Worm (Caenorhabditis elegans): ENCODE results near the gene ppm-1.H.

DNA sequence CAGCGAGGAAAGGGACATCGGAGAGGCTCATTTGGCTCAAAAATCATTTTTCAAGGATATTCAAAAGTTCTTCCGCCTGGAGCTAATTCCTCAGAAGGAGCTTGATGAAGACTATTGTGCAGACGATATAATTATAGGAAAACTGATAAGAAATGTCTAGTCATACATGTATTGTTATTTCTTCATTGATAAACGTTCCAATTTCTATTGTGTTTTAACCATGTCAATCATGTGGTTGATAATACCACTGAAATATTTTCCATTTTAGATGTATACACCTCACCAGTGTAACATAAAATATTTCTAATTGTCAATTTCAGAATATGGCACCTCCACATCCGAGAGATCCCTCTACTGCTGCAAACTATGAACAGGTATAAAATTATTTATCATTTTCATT, 11.2 kb upstream of the ppm-1.H start, which contains the start of gene ltah-1.1:
- TF ChIP-seq ama-1 (optimal IDR thresholded peaks at IDR 0.05) (no peak), hmbx-1 (tag; optimal IDR thresholded peaks at IDR 0.05) (no peak), ets-7 (tag; optimal IDR thresholded peaks at IDR 0.05) (no peak), ceh-13 (GFP tag; optimal IDR thresholded peaks at IDR 0.05) (no peak), flt-1 (GFP tag; IDR thresholded peaks at IDR 0.05) (no peak), hmg-4 (GFP tag; optimal IDR thresholded peaks at IDR 0.05) (no peak), ceh-36 (tag; optimal IDR thresholded peaks at IDR 0.05) (no peak), pes-1 (GFP tag; IDR thresholded peaks at IDR 0.05) (no peak), hnd-1 (tag; optimal IDR thresholded peaks at IDR 0.05) (no peak)

Data from whole organism, early embryonic.